Fruit fly (Drosophila melanogaster): Measurements from ENCODE around the gene heca.
A peak's percentile ranks its signal among the peaks of the same experiment; 100 is the strongest.

heca gene

dm6 chr3R:30276482-30277282 is 1.1 kb upstream of the heca start (continued):
- TF ChIP-seq CG7271 (tag; optimal IDR thresholded peaks at IDR 0.05), result no peak
- TF ChIP-seq CG12155 (GFP tag; optimal IDR thresholded peaks at IDR 0.05), result peak; percentile 5
- TF ChIP-seq br (optimal IDR thresholded peaks at IDR 0.05), result no peak
- no peak for TF ChIP-seq ham (GFP tag; IDR thresholded peaks at IDR 0.05)
- TF ChIP-seq CG3163 (GFP tag; optimal IDR thresholded peaks at IDR 0.05), result no peak
- TF ChIP-seq CG16779 (GFP tag; IDR thresholded peaks at IDR 0.05), result no peak
- TF ChIP-seq Fer3 (tag; optimal IDR thresholded peaks at IDR 0.05), result peak; percentile 16
- peak; percentile 46 for TF ChIP-seq bcd (GFP tag; optimal IDR thresholded peaks at IDR 0.05)
- no peak for TF ChIP-seq dm (GFP tag; optimal IDR thresholded peaks at IDR 0.05)
- TF ChIP-seq TFAM (GFP tag; optimal IDR thresholded peaks at IDR 0.05), result no peak
- no peak for TF ChIP-seq CG12299 (tag; optimal IDR thresholded peaks at IDR 0.05)
- 0 out of 2 replicates have a peak, but pooled peaks have one; percentile 44 for TF ChIP-seq aop (GFP tag; IDR thresholded peaks at IDR 0.05)
- peak; percentile 51 for TF ChIP-seq CG2678 (tag; optimal IDR thresholded peaks at IDR 0.05)
- peak; percentile 30 for TF ChIP-seq CG8944 (GFP tag; optimal IDR thresholded peaks at IDR 0.05)
- TF ChIP-seq az2 (GFP tag; optimal IDR thresholded peaks at IDR 0.05), result peak; percentile 38
- TF ChIP-seq CG1792 (GFP tag; optimal IDR thresholded peaks at IDR 0.05), result no peak
- TF ChIP-seq CG15011 (GFP tag; optimal IDR thresholded peaks at IDR 0.05), result no peak
- no peak for TF ChIP-seq Opbp (GFP tag; IDR thresholded peaks at IDR 0.05; ENCODE audit: partially characterized antibody)
- no peak for TF ChIP-seq Hand (GFP tag; optimal IDR thresholded peaks at IDR 0.05)
- no peak for TF ChIP-seq inv (GFP tag; IDR thresholded peaks at IDR 0.05; ENCODE audit: partially characterized antibody)
- TF ChIP-seq CG12104 (GFP tag; optimal IDR thresholded peaks at IDR 0.05), result no peak
- no peak for TF ChIP-seq Hmx (GFP tag; optimal IDR thresholded peaks at IDR 0.05)
- no peak for TF ChIP-seq CG10543 (GFP tag; optimal IDR thresholded peaks at IDR 0.05)
- no peak for TF ChIP-seq CG11085 (GFP tag; IDR thresholded peaks at IDR 0.05)
- TF ChIP-seq grau (tag; optimal IDR thresholded peaks at IDR 0.05), result peak; percentile 39
- TF ChIP-seq CG2116 (GFP tag; optimal IDR thresholded peaks at IDR 0.05), result peak; percentile 2
- peak; percentile 56 for TF ChIP-seq sna (GFP tag; IDR thresholded peaks at IDR 0.05; ENCODE audit: partially characterized antibody)
- peak; percentile 6 for TF ChIP-seq Sry-β (GFP tag; optimal IDR thresholded peaks at IDR 0.05)
- peak; percentile 26 for TF ChIP-seq pho (GFP tag; optimal IDR thresholded peaks at IDR 0.05)
- peak; percentile 38 for TF ChIP-seq CG3847 (GFP tag; IDR thresholded peaks at IDR 0.05)
- no peak for TF ChIP-seq scrt (GFP tag; optimal IDR thresholded peaks at IDR 0.05)
- TF ChIP-seq CG31441 (GFP tag; IDR thresholded peaks at IDR 0.05), result no peak; the same call in 1 of the 2 replicates
- TF ChIP-seq sens-2 (GFP tag; IDR thresholded peaks at IDR 0.05), result peak; percentile 44; the same call in 1 of the 2 replicates
- TF ChIP-seq Fer1 (GFP tag; optimal IDR thresholded peaks at IDR 0.05), result peak; percentile 30
- TF ChIP-seq lmd (GFP tag; IDR thresholded peaks at IDR 0.05), result no peak
- TF ChIP-seq Bgb (GFP tag; IDR thresholded peaks at IDR 0.05; ENCODE audit: partially characterized antibody), result no peak
- no peak for TF ChIP-seq CG34224 (GFP tag; IDR thresholded peaks at IDR 0.05; ENCODE audit: partially characterized antibody)
- TF ChIP-seq Ptx1 (GFP tag; IDR thresholded peaks at IDR 0.05), result peak; percentile 44
- no peak for TF ChIP-seq esg (GFP tag; conservative IDR thresholded peaks at IDR 0.05)
- 0 out of 3 replicates have a peak, but pooled peaks have one; percentile 36 for TF ChIP-seq tgo (GFP tag; IDR thresholded peaks at IDR 0.05)
- peak; percentile 54 for TF ChIP-seq Antp (GFP tag; optimal IDR thresholded peaks at IDR 0.05)
- peak; percentile 54 to 71 for TF ChIP-seq bsh (GFP tag; optimal IDR thresholded peaks at IDR 0.05)
- peak; percentile 60 for TF ChIP-seq CG11456 (GFP tag; IDR thresholded peaks at IDR 0.05)
- peak; percentile 17; the same call in 1 of the 2 replicates for TF ChIP-seq MBD-R2 (GFP tag; IDR thresholded peaks at IDR 0.05)
- TF ChIP-seq CG3407 (GFP tag; optimal IDR thresholded peaks at IDR 0.05), result peak; percentile 51
- no peak for TF ChIP-seq btn (GFP tag; optimal IDR thresholded peaks at IDR 0.05)
- no peak for TF ChIP-seq ro (GFP tag; IDR thresholded peaks at IDR 0.05)
- TF ChIP-seq chinmo (GFP tag; IDR thresholded peaks at IDR 0.05; ENCODE audit: partially characterized antibody), result peak; percentile 93
- no peak for TF ChIP-seq Lpt (GFP tag; optimal IDR thresholded peaks at IDR 0.05)
